Worm (Caenorhabditis elegans) whole organism, mixed stage, embryonic: Measurements from ENCODE around the gene atg-2.

Experiments used
- ces-1 ChIP-seq: fragments of 150-350 bp; optimal IDR thresholded peaks from 2 replicates; lab custom pipeline; 2014; ENCODE audit warnings: missing biosample characterization, missing genetic modification reagents, missing genetic modification characterization
- cnd-1 ChIP-seq: fragments of 200-800 bp; sonication (Bioruptor generic); optimal IDR thresholded peaks from 2 replicates; lab custom pipeline; 2018; ENCODE audit warnings: mild to moderate bottlenecking, missing genetic modification characterization, missing compliant biosample characterization
- drap-1 ChIP-seq: fragments of 200-800 bp; sonication (Bioruptor generic); optimal IDR thresholded peaks from 3 replicates; lab custom pipeline; 2018; ENCODE audit warnings: mild to moderate bottlenecking, missing genetic modification characterization, missing compliant biosample characterization
- elt-1 ChIP-seq: sonication (generic microtip); optimal IDR thresholded peaks from 2 replicates; lab custom pipeline; 2017; ENCODE audit warnings: missing genetic modification characterization, mild to moderate bottlenecking, missing compliant biosample characterization, antibody characterized with exemption, moderate library complexity, borderline replicate concordance; ENCODE audit not compliant: insufficient read depth
- elt-3 ChIP-seq: fragments of 150-350 bp; optimal IDR thresholded peaks from 2 replicates; lab custom pipeline; 2014; ENCODE audit warnings: missing biosample characterization, missing genetic modification characterization
- flh-1 ChIP-seq: fragments of 200-800 bp; sonication (Bioruptor generic); optimal IDR thresholded peaks from 2 replicates; lab custom pipeline; 2018; ENCODE audit warnings: mild to moderate bottlenecking, missing genetic modification characterization, moderate library complexity, missing compliant biosample characterization
- mab-5 ChIP-seq: fragments of 150-350 bp; optimal IDR thresholded peaks from 2 replicates; lab custom pipeline; 2014; ENCODE audit warnings: missing biosample characterization, missing genetic modification characterization
- nhr-237 ChIP-seq: fragments of 150-350 bp; optimal IDR thresholded peaks from 2 replicates; lab custom pipeline; 2014; ENCODE audit warnings: missing biosample characterization, missing genetic modification characterization
- pha-4 ChIP-seq: fragments of 150-350 bp; optimal IDR thresholded peaks from 2 replicates; lab custom pipeline; 2018; ENCODE audit warnings: missing biosample characterization, missing genetic modification reagents, missing genetic modification characterization
- snpc-4 ChIP-seq: fragments of 150-350 bp; optimal IDR thresholded peaks from 2 replicates; lab custom pipeline; 2014; ENCODE audit warnings: missing biosample characterization, missing genetic modification characterization
- unc-120 ChIP-seq: sonication (generic microtip); optimal IDR thresholded peaks from 2 replicates; lab custom pipeline; 2017; ENCODE audit warnings: missing genetic modification characterization, missing compliant biosample characterization; ENCODE audit not compliant: poor library complexity, severe bottlenecking
- unc-39 ChIP-seq: fragments of 150-350 bp; optimal IDR thresholded peaks from 2 replicates; lab custom pipeline; 2014; ENCODE audit warnings: missing biosample characterization, missing genetic modification characterization
- unc-62 ChIP-seq: fragments of 150-350 bp; optimal IDR thresholded peaks from 2 replicates; lab custom pipeline; 2014; ENCODE audit warnings: missing biosample characterization, missing genetic modification reagents, missing genetic modification characterization
- ztf-11 ChIP-seq: fragments of 150-350 bp; optimal IDR thresholded peaks from 2 replicates; lab custom pipeline; 2014; ENCODE audit warnings: missing biosample characterization, missing genetic modification characterization

- TF ChIP-seq drap-1 (GFP tag; lab: Kevin White, UChicago) (no peak), unc-62 (peak; percentile 21), ztf-11 (peak; percentile 42), nhr-237 (tag; lab: Kevin White, UChicago) (peak; percentile 70), snpc-4 (tag; lab: Kevin White, UChicago) (no peak), unc-39 (no peak), elt-1 (tag; lab: Kevin White, UChicago) (no peak), ces-1 (GFP tag; lab: Kevin White, UChicago) (peak; percentile 59), pha-4 (tag; lab: Kevin White, UChicago) (peak; percentile 32), mab-5 (tag; lab: Kevin White, UChicago) (no peak), cnd-1 (tag; lab: Kevin White, UChicago) (no peak), unc-120 (tag; lab: Kevin White, UChicago) (no peak), elt-3 (tag; lab: Kevin White, UChicago) (no peak), flh-1 (no peak)
Measured at ce11 chrX:6840670-6841308, 34.2 kb downstream of the atg-2 start, which contains the start of the genes glr-6 and asg-2.
